Worm (Caenorhabditis elegans): Measurements from ENCODE around the gene rad-54.L2.

Gene rad-54.L2

DNA sequence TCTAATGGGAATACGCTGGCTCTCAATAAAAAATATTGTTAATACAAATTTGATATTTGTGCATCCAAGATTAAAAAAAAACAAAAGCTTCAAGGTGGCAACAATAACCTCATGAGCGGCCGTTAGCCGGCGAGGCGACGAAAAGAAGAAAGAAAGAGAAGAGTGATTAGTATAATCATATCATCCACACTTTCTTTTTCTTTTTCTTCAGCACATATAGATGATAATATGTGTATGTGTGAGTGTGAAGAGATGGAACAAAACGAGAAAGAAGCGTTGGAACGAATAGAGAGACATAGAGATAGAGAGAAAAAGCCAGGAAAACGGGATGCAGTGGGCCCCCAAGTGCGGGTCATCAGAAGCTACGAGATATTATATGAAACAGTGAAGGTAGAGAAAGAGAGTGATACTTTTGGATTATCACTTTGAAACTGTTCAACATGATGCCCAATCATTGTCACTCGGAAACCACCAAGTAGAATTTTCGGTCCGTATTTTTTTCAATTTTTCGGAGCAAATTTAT lies 26.5 kb downstream of the rad-54.L2 start (continued):
- TF ChIP-seq fkh-10 (GFP tag; optimal IDR thresholded peaks at IDR 0.05), result no peak
- TF ChIP-seq ceh-8 (GFP tag; optimal IDR thresholded peaks at IDR 0.05), result no peak
- TF ChIP-seq lin-14 (GFP tag; optimal IDR thresholded peaks at IDR 0.05), result peak; percentile 66
- no peak for TF ChIP-seq lir-3 (tag; optimal IDR thresholded peaks at IDR 0.05; ENCODE audit: poor library complexity)
- TF ChIP-seq ceh-82 (tag; optimal IDR thresholded peaks at IDR 0.05), result peak in 1 of 3 experiments; percentile 5
- TF ChIP-seq snu-23 (GFP tag; optimal IDR thresholded peaks at IDR 0.05), result peak; percentile 31
- TF ChIP-seq fos-1 (tag; optimal IDR thresholded peaks at IDR 0.05), result no peak
- TF ChIP-seq dsc-1 (tag; optimal IDR thresholded peaks at IDR 0.05), result no peak
- TF ChIP-seq grh-1 (GFP tag; IDR thresholded peaks at IDR 0.05), result no peak
- no peak for TF ChIP-seq snpc-4 (tag; optimal IDR thresholded peaks at IDR 0.05)
- TF ChIP-seq mab-9 (GFP tag; IDR thresholded peaks at IDR 0.05), result no peak
- TF ChIP-seq elt-2 (tag; optimal IDR thresholded peaks at IDR 0.05), result no peak
- TF ChIP-seq C16A3.4 (tag; optimal IDR thresholded peaks at IDR 0.05), result no peak
- no peak for TF ChIP-seq hpl-2 (GFP tag; optimal IDR thresholded peaks at IDR 0.05)
- TF ChIP-seq F16B12.6 (tag; optimal IDR thresholded peaks at IDR 0.05), result no peak
- TF ChIP-seq efl-3 (GFP tag; optimal IDR thresholded peaks at IDR 0.05), result no peak
- peak; percentile 13 for TF ChIP-seq efl-1 (optimal IDR thresholded peaks at IDR 0.05)
- peak in 1 of 2 experiments; percentile 56 for TF ChIP-seq efl-1 (GFP tag; optimal IDR thresholded peaks at IDR 0.05 in 1 of 2)
- TF ChIP-seq zip-4 (GFP tag; optimal IDR thresholded peaks at IDR 0.05), result no peak
- TF ChIP-seq nhr-85 (tag), result no peak
- no peak for TF ChIP-seq tbx-2 (tag; optimal IDR thresholded peaks at IDR 0.05)
- TF ChIP-seq ama-1 (optimal IDR thresholded peaks at IDR 0.05), result no peak
- TF ChIP-seq pax-3 (tag; optimal IDR thresholded peaks at IDR 0.05), result no peak
- no peak for TF ChIP-seq lin-13 (GFP tag; optimal IDR thresholded peaks at IDR 0.05)
- no peak for TF ChIP-seq sptf-1 (tag; optimal IDR thresholded peaks at IDR 0.05)
- peak; percentile 2 for TF ChIP-seq swsn-7 (tag; optimal IDR thresholded peaks at IDR 0.05)
- no peak for TF ChIP-seq ztf-11 (tag; optimal IDR thresholded peaks at IDR 0.05)
- peak; percentile 52 for TF ChIP-seq rnt-1 (tag; optimal IDR thresholded peaks at IDR 0.05)
- no peak for TF ChIP-seq unc-62 (GFP tag; optimal IDR thresholded peaks at IDR 0.05)
- no peak for TF ChIP-seq ces-1 (GFP tag; optimal IDR thresholded peaks at IDR 0.05)
- TF ChIP-seq jun-1 (tag; optimal IDR thresholded peaks at IDR 0.05), result no peak
- no peak for TF ChIP-seq ceh-88 (GFP tag; IDR thresholded peaks at IDR 0.05)
- no peak for TF ChIP-seq nhr-28 (tag; optimal IDR thresholded peaks at IDR 0.05)
- TF ChIP-seq ets-5 (GFP tag; IDR thresholded peaks at IDR 0.05), result no peak
- no peak for TF ChIP-seq C04F5.9 (tag; optimal IDR thresholded peaks at IDR 0.05)
- TF ChIP-seq nhr-90 (tag; optimal IDR thresholded peaks at IDR 0.05; ENCODE audit: poor library complexity), result no peak
- no peak for TF ChIP-seq unc-30 (tag; optimal IDR thresholded peaks at IDR 0.05)
- no peak for TF ChIP-seq zag-1 (tag; optimal IDR thresholded peaks at IDR 0.05)
- no peak for TF ChIP-seq lin-39 (tag; optimal IDR thresholded peaks at IDR 0.05)
- TF ChIP-seq nhr-84 (tag; optimal IDR thresholded peaks at IDR 0.05), result no peak
- no peak for TF ChIP-seq mdl-1 (tag; optimal IDR thresholded peaks at IDR 0.05)
- TF ChIP-seq xbp-1 (tag; optimal IDR thresholded peaks at IDR 0.05), result no peak
- TF ChIP-seq nhr-47 (tag; optimal IDR thresholded peaks at IDR 0.05), result peak; percentile 26
- TF ChIP-seq nhr-11 (tag; optimal IDR thresholded peaks at IDR 0.05), result no peak
- peak; percentile 79 for TF ChIP-seq blmp-1 (tag; optimal IDR thresholded peaks at IDR 0.05)
- TF ChIP-seq unc-86 (tag; optimal IDR thresholded peaks at IDR 0.05), result no peak
- TF ChIP-seq fkh-8 (tag; optimal IDR thresholded peaks at IDR 0.05), result no peak

Measured in whole organism, L1 larva.